Worm (Caenorhabditis elegans): ENCODE measurements around the gene C27F2.10.

Gene C27F2.10

ce11 chrIII:5026366-5026765 lies 39.7 kb upstream of the C27F2.10 start:
- no peak for TF ChIP-seq skn-1 (tag; optimal IDR thresholded peaks at IDR 0.05)
- TF ChIP-seq nhr-11 (tag; optimal IDR thresholded peaks at IDR 0.05), result no peak
- no peak for TF ChIP-seq gmeb-1 (tag; optimal IDR thresholded peaks at IDR 0.05)
- TF ChIP-seq unc-55 (GFP tag; optimal IDR thresholded peaks at IDR 0.05), result no peak
- TF ChIP-seq zag-1 (tag; optimal IDR thresholded peaks at IDR 0.05), result no peak
- no peak for TF ChIP-seq nhr-129 (tag; optimal IDR thresholded peaks at IDR 0.05)
- no peak for TF ChIP-seq nhr-21 (tag; optimal IDR thresholded peaks at IDR 0.05)
- no peak for TF ChIP-seq egl-27 (tag; optimal IDR thresholded peaks at IDR 0.05)
- TF ChIP-seq nhr-12 (tag; optimal IDR thresholded peaks at IDR 0.05), result no peak
- TF ChIP-seq lin-11 (tag; optimal IDR thresholded peaks at IDR 0.05), result no peak
- TF ChIP-seq ztf-1 (GFP tag; conservative IDR thresholded peaks at IDR 0.05), result no peak
- TF ChIP-seq unc-39 (tag; optimal IDR thresholded peaks at IDR 0.05), result no peak
- no peak for TF ChIP-seq nhr-23 (tag; optimal IDR thresholded peaks at IDR 0.05)
- no peak for TF ChIP-seq ama-1 (optimal IDR thresholded peaks at IDR 0.05)
- no peak for TF ChIP-seq lin-39 (tag; optimal IDR thresholded peaks at IDR 0.05)
- no peak for TF ChIP-seq nhr-77 (tag; optimal IDR thresholded peaks at IDR 0.05)
- no peak for TF ChIP-seq blmp-1 (tag; optimal IDR thresholded peaks at IDR 0.05; ENCODE audit: insufficient read depth)
- no peak for TF ChIP-seq ZK546.5 (tag; optimal IDR thresholded peaks at IDR 0.05)
- no peak for TF ChIP-seq ztf-4 (tag; optimal IDR thresholded peaks at IDR 0.05)
- TF ChIP-seq nhr-6 (tag; optimal IDR thresholded peaks at IDR 0.05), result no peak

- TF ChIP-seq nhr-12 (tag; optimal IDR thresholded peaks at IDR 0.05) (no peak), ceh-82 (tag; optimal IDR thresholded peaks at IDR 0.05) (no peak), ztf-11 (tag; optimal IDR thresholded peaks at IDR 0.05) (no peak), nhr-10 (tag; optimal IDR thresholded peaks at IDR 0.05) (no peak), F13H6.1 (tag; optimal IDR thresholded peaks at IDR 0.05) (peak; percentile 7), nhr-6 (tag; optimal IDR thresholded peaks at IDR 0.05) (no peak), skn-1 (tag; optimal IDR thresholded peaks at IDR 0.05) (no peak), egl-27 (tag; optimal IDR thresholded peaks at IDR 0.05) (no peak), sma-3 (GFP tag; optimal IDR thresholded peaks at IDR 0.05) (peak; percentile 44), zag-1 (tag; optimal IDR thresholded peaks at IDR 0.05) (no peak), ztf-4 (tag; optimal IDR thresholded peaks at IDR 0.05) (peak; percentile 79), lin-11 (tag; optimal IDR thresholded peaks at IDR 0.05) (no peak), ZK546.5 (tag; optimal IDR thresholded peaks at IDR 0.05) (no peak), peb-1 (tag; optimal IDR thresholded peaks at IDR 0.05) (no peak), nhr-129 (tag; optimal IDR thresholded peaks at IDR 0.05) (no peak), ztf-1 (GFP tag; conservative IDR thresholded peaks at IDR 0.05) (peak; percentile 93), lsy-2 (tag; optimal IDR thresholded peaks at IDR 0.05) (peak in 1 of 2 experiments; percentile 60), mab-5 (tag; optimal IDR thresholded peaks at IDR 0.05) (no peak), unc-39 (tag; optimal IDR thresholded peaks at IDR 0.05) (no peak), sem-4 (tag; optimal IDR thresholded peaks at IDR 0.05) (peak; percentile 47), nhr-77 (tag; optimal IDR thresholded peaks at IDR 0.05) (no peak), unc-55 (GFP tag; optimal IDR thresholded peaks at IDR 0.05) (no peak), alr-1 (tag; optimal IDR thresholded peaks at IDR 0.05) (no peak), unc-62 (GFP tag; optimal IDR thresholded peaks at IDR 0.05) (no peak), ceh-16 (tag; optimal IDR thresholded peaks at IDR 0.05) (no peak), nhr-21 (tag; optimal IDR thresholded peaks at IDR 0.05) (peak; percentile 2), lin-39 (tag; optimal IDR thresholded peaks at IDR 0.05) (no peak), nhr-237 (tag; optimal IDR thresholded peaks at IDR 0.05) (no peak), dmd-4 (tag; optimal IDR thresholded peaks at IDR 0.05) (no peak), Y55F3AM.14 (GFP tag; optimal IDR thresholded peaks at IDR 0.05) (peak; percentile 7), elt-1 (tag; optimal IDR thresholded peaks at IDR 0.05) (no peak), nhr-25 (tag; optimal IDR thresholded peaks at IDR 0.05) (no peak), ama-1 (optimal IDR thresholded peaks at IDR 0.05) (peak; percentile 83), elt-3 (tag; optimal IDR thresholded peaks at IDR 0.05) (no peak), lin-13 (GFP tag; optimal IDR thresholded peaks at IDR 0.05) (peak; percentile 19), gmeb-1 (tag; optimal IDR thresholded peaks at IDR 0.05) (peak; percentile 28), fos-1 (tag; optimal IDR thresholded peaks at IDR 0.05) (no peak), mbf-1 (tag; optimal IDR thresholded peaks at IDR 0.05) (no peak), mdl-1 (tag; optimal IDR thresholded peaks at IDR 0.05) (no peak), blmp-1 (tag; optimal IDR thresholded peaks at IDR 0.05; ENCODE audit: insufficient read depth) (no peak), sma-9 (GFP tag; optimal IDR thresholded peaks at IDR 0.05) (no peak), sma-9 (tag; optimal IDR thresholded peaks at IDR 0.05) (no peak), nhr-23 (tag; optimal IDR thresholded peaks at IDR 0.05) (no peak), R02D3.7 (tag; optimal IDR thresholded peaks at IDR 0.05) (no peak), aly-2 (tag; optimal IDR thresholded peaks at IDR 0.05) (no peak), C34F6.9 (tag; optimal IDR thresholded peaks at IDR 0.05) (peak; percentile 25), crh-2 (tag; optimal IDR thresholded peaks at IDR 0.05) (peak; percentile 26), snpc-4 (tag; optimal IDR thresholded peaks at IDR 0.05) (no peak), nhr-11 (tag; optimal IDR thresholded peaks at IDR 0.05) (no peak)
Observed at ce11 chrIII:5025136-5025629, 38.5 kb upstream of the C27F2.10 start.
